Worm (Caenorhabditis elegans) whole organism, late embryonic: ENCODE measurements around the gene cutl-18.

Experiments used
- C08G9.2 ChIP-seq: sonication (generic microtip); optimal IDR thresholded peaks from 2 replicates; lab custom pipeline; 2016; ENCODE audit warnings: mild to moderate bottlenecking, missing genetic modification characterization, moderate library complexity, missing compliant biosample characterization
- lin-11 ChIP-seq: fragments of 200-800 bp; sonication (Bioruptor generic); optimal IDR thresholded peaks from 2 replicates; lab custom pipeline; 2018; ENCODE audit warnings: mild to moderate bottlenecking, missing genetic modification characterization, missing compliant biosample characterization
- nfya-1 ChIP-seq: sonication (generic microtip); optimal IDR thresholded peaks from 2 replicates; lab custom pipeline; 2017; ENCODE audit warnings: missing genetic modification characterization, mild to moderate bottlenecking, missing compliant biosample characterization, antibody characterized with exemption, moderate library complexity
- unc-3 ChIP-seq, 2 experiments: fragments of 200-800 bp in 1 of 2; sonication (Bioruptor generic) in 1 of 2; sonication (generic microtip) in 1 of 2; conservative IDR thresholded peaks in 1 of 2; optimal IDR thresholded peaks in 1 of 2; 2 replicates each; pipeline versions ENCODE4 v1.3.6 to Lab custom; 2016 to 2022; ENCODE audit warnings: missing compliant biosample characterization in 2 of 2, missing genetic modification characterization in 2 of 2, missing genetic modification reagents in 1 of 2
- unc-55 ChIP-seq: sonication (generic microtip); optimal IDR thresholded peaks from 2 replicates; lab custom pipeline; 2017; ENCODE audit warnings: missing biosample characterization, missing genetic modification reagents, missing genetic modification characterization

- no peak for TF ChIP-seq lin-11 (tag; lab: Kevin White, UChicago)
- no peak for TF ChIP-seq unc-55 (GFP tag; lab: Kevin White, UChicago)
- TF ChIP-seq C08G9.2 (tag; lab: Kevin White, UChicago): no peak
- no peak for TF ChIP-seq unc-3 (GFP tag; conservative IDR thresholded peaks at IDR 0.05; lab: Robert Waterston, UW)
- TF ChIP-seq unc-3 (tag; optimal IDR thresholded peaks at IDR 0.05; lab: Kevin White, UChicago): no peak
- no peak for TF ChIP-seq nfya-1
Observed at ce11 chrV:11290888-11291287, 25.8 kb downstream of the cutl-18 start, which contains the start of gene C03E10.1.
